Fruit fly (Drosophila melanogaster) whole organism: ENCODE data around the gene CG42523.

Experiments
- CG8478 ChIP-seq: fragments of >200 bp; optimal IDR thresholded peaks from 2 replicates; lab custom pipeline; 2018; ENCODE audit warnings: inconsistent platforms
- Dll ChIP-seq: fragments of >200 bp; optimal IDR thresholded peaks from 2 replicates; lab custom pipeline; 2017
- EcR ChIP-seq, 2 experiments: fragments of >200 bp; optimal IDR thresholded peaks; 2 replicates each; lab custom pipeline; 2017; ENCODE audit warnings: missing biosample characterization in 2 of 2, missing genetic modification characterization in 2 of 2, missing genetic modification reagents in 2 of 2
- pan ChIP-seq: fragments of >200 bp; optimal IDR thresholded peaks from 2 replicates; lab custom pipeline; 2017
- psq ChIP-seq: fragments of >200 bp; optimal IDR thresholded peaks from 2 replicates; lab custom pipeline; 2017
- usp ChIP-seq: fragments of >200 bp; optimal IDR thresholded peaks from 2 replicates; lab custom pipeline; 2017; ENCODE audit warnings: missing biosample characterization, missing genetic modification characterization, mixed read lengths

Gene CG42523

DNA sequence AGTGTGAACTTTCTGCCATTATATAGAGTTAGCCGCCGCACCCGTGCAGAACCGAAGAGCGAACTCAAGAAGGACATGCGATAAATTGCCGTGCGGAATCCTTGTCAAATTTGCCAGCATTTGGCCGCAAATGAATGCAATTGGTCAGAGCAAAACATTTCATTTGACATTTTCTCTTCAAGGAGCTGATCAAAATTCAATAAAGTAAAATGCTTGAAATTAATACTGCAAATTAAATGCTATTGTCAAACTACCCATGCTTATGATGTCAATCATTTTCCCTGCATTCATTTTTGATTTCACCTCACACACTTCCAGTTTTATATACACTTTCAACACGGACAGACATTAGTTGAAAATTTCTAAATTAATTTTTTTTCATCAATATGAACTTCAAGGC, at the start of gene CG42523:
Gene CG42523 (plus strand): TSS at position 301 of the 400 bp plus-strand sequence.
- TF ChIP-seq psq (lab: Kevin White, UChicago) (no peak), Dll (lab: Kevin White, UChicago) (no peak), pan (no peak), usp (GFP tag; lab: Kevin White, UChicago) (no peak), EcR (GFP tag; optimal IDR thresholded peaks at IDR 0.05; lab: Kevin White, UChicago) (no peak), CG8478 (lab: Kevin White, UChicago) (no peak)

DNA sequence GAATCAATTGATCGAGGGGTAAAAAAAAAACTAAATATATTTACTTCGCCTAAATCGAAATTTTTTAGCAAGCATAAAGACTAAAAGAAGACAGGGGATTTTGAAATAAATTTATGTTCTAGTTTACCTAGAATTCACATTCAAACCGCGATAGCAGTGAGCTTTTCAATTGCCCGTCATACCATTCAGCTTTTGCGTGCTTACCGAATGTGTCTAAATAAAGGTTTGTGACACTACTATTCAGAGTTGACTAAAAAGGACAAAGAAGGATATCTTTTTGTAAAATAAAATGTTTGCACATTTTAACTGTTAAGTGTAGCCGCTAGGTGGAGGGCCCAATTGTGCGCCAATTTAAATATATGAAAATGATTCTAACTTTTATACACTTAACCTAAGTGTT, 36.7 kb upstream of the CG42523 start:
- no peak for TF ChIP-seq CG8478 (lab: Kevin White, UChicago)
- no peak for TF ChIP-seq Dll (lab: Kevin White, UChicago)
- TF ChIP-seq pan: no peak
- no peak for TF ChIP-seq psq (lab: Kevin White, UChicago)

DNA sequence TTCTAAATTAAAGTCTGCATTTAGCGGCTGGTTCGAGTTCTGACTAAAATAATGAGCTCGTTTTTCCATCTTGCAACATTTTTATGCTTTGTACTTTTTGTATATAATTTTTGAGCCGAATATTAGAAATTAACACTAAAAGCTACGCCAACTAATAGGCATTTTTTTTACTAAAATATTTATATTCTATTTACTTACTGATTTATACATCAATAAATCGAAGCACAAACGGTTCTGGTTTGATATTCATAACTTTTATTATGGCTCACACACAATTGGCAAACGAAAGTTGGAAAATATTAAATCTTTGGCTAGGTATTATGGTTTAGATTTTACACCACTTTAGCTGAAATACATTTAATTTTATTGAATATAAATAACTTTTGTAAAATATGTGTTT, 28.3 kb upstream of the CG42523 start, which contains the start of gene CG15631:
Gene CG15631 (minus strand): TSS at position 101 of the 400 bp plus-strand sequence.
- no peak for TF ChIP-seq Dll (lab: Kevin White, UChicago)
- no peak for TF ChIP-seq EcR (GFP tag; optimal IDR thresholded peaks at IDR 0.05; lab: Kevin White, UChicago)
- TF ChIP-seq pan: no peak
- TF ChIP-seq psq (lab: Kevin White, UChicago): no peak
- TF ChIP-seq usp (GFP tag; lab: Kevin White, UChicago): no peak
- TF ChIP-seq CG8478 (lab: Kevin White, UChicago): no peak

DNA sequence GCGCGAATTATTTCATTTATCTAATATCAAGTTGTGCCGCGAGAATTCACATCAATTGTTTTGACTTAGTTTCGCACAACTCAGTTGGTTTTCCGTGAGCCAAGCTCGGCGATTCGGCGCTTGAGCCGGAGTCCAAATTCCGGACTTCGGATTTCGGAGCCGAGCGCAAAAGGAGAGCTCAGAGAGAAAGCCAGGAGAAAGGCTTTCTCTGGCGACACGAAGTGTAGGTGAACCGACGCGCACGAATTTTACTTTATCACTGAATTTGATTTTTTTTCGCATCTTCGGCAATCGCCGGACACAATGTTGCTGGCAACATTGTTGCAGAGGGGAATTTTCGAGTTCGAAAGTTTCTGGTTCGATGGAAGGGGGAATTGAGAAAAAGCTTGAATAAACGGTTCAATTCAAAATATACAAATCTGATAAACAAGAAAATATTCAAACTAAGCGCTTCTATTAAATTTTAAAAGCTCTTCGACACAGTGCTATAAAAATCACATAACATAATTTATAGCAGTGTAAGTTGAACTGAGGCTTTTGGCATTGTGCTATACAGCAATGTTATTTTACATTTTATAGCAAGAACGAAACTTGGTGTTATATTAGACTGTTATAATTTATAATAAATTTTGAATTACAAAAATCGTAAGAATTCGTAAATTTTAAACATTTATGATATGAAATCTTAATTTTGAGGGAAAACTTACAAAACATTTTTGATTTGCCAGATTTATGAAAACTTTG, 31.3 kb downstream of the CG42523 start, which contains the start of gene fipi:
Gene fipi (minus strand): TSS at position 265 of the 744 bp plus-strand sequence.
- TF ChIP-seq EcR (GFP tag; optimal IDR thresholded peaks at IDR 0.05; lab: Kevin White, UChicago) (no peak), pan (no peak), usp (GFP tag; lab: Kevin White, UChicago) (no peak), Dll (lab: Kevin White, UChicago) (no peak), CG8478 (lab: Kevin White, UChicago) (no peak), psq (lab: Kevin White, UChicago) (no peak)

DNA sequence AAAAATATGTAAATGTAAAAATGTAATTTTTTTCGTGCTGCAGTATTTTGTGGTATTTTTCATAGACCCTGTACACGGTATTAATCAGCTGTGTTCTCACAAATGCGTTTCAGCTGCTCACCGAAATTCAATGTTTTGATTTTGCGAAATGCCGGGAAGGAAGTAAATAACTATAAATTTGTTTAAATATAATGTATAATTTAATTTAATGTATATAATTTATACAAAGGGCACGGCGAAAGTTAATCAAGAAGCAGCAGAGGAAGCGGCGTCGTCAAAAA, 31.8 kb downstream of the CG42523 start, which contains the start of gene CG3294:
Gene CG3294 (plus strand): TSS at position 26 of the 281 bp plus-strand sequence.
- TF ChIP-seq EcR (GFP tag; optimal IDR thresholded peaks at IDR 0.05; lab: Kevin White, UChicago) (no peak), Dll (lab: Kevin White, UChicago) (no peak), CG8478 (lab: Kevin White, UChicago) (no peak), pan (no peak), usp (GFP tag; lab: Kevin White, UChicago) (no peak), psq (lab: Kevin White, UChicago) (no peak)

DNA sequence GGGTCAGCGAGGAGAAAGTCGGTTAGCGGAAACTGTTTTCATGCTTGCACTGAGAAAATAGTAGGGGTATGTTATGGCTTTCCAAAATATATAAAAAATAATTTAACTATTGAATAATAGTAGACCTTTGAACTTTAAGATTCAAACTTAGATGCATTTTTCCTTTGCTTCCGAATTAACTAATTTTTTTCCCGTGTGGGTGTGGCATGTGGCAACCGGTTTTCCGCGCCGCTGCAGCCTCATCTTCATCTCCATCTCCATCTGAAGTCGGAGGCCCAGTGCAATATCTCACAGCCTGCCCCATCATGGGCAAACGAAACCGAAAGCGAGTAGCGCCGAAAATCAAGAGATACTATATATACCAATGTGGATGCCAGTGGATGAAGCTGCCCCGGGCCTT, 34.9 kb downstream of the CG42523 start:
- TF ChIP-seq psq (lab: Kevin White, UChicago) (no peak), usp (GFP tag; lab: Kevin White, UChicago) (no peak), pan (no peak), CG8478 (lab: Kevin White, UChicago) (no peak), Dll (lab: Kevin White, UChicago) (no peak), EcR (GFP tag; optimal IDR thresholded peaks at IDR 0.05; lab: Kevin White, UChicago) (no peak)

DNA sequence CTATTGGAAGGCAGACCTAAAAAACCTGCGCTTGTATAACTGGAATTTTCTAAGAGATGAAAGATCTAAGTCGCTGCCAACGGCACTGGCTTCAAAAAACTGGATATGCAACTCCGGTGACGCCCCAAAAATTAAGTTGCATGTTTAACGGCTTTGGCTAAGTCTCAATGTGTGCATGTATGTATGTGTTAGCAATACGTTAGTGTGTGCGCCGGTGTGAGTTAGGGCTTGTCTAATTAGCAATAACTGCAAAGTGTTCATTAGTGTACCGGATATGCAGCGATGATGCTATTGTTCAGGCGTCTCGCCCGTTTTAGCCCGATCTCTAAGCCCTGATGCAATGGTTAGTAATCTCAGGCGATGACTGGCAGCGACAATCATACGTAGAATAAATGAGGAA, 36.2 kb downstream of the CG42523 start:
- TF ChIP-seq pan: no peak

DNA sequence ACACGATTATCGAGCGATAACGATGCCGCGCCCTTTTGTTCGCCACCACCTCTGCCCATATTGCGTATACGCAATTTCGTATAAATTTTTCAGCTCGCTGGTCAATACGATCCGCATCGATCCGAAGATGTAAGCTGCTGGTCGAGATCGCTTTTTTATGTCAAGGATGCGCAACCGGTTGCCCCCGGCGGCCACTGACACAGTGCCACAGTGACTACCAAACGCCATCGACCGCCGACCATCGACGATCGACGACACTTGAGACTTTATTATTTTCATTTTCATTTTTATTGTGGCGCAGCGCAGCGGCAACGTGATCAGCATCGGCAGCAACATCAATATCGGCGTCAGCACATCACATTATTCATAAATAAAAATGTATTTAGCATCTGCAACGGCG, 37.3 kb downstream of the CG42523 start:
- TF ChIP-seq psq (lab: Kevin White, UChicago) (no peak), EcR (GFP tag; optimal IDR thresholded peaks at IDR 0.05; lab: Kevin White, UChicago) (no peak), pan (no peak), usp (GFP tag; lab: Kevin White, UChicago) (no peak), CG8478 (lab: Kevin White, UChicago) (no peak), Dll (lab: Kevin White, UChicago) (no peak)

DNA sequence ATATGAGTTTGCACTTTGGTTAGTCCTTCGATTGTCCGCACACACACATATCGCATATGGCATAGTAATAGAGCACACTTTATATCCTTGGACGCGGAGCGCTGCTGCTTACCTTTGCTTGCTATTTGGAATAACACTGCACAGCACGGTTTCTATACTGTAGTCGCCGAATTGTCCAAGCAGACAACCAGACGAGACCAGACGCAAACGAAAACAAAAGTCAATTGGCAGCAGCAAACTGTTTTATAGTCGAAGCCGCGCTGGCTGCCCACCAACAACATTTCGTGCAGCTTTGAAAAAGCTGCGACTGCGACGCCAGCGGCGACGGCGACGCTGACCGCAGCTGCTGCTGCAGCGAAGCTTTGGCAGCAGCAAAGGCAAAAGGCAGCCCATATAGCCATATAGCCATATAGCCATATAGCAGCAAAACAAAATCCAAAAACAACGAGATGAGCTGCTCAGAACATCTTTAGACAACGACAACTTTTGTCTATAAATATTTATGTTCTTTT, 39.1 kb downstream of the CG42523 start, which contains the start of gene slf:
Gene slf (minus strand): TSS at position 219 of the 512 bp plus-strand sequence.
- no peak for TF ChIP-seq pan

DNA sequence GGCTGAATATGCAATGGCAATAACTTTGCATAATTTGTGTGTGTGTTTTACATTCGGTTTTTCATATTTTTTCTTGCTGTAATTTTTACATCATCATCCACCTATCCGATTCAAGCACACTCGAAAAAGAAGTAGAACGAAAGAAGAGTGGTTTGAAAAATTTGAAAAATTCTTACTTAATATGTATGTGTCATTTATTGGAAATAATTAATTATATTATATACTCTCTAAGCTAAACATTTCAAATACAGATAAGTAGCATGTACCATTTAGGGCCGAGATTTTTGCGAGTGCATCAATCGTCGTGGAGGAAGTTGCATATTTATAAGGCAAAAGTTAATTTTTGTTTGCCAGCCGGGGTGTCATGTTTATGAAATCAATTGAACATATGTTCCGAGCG, 43.4 kb downstream of the CG42523 start:
- no peak for TF ChIP-seq usp (GFP tag; lab: Kevin White, UChicago)
- TF ChIP-seq pan: no peak
- no peak for TF ChIP-seq EcR (GFP tag; optimal IDR thresholded peaks at IDR 0.05; lab: Kevin White, UChicago)
- TF ChIP-seq Dll (lab: Kevin White, UChicago): no peak
- TF ChIP-seq CG8478 (lab: Kevin White, UChicago): no peak

DNA sequence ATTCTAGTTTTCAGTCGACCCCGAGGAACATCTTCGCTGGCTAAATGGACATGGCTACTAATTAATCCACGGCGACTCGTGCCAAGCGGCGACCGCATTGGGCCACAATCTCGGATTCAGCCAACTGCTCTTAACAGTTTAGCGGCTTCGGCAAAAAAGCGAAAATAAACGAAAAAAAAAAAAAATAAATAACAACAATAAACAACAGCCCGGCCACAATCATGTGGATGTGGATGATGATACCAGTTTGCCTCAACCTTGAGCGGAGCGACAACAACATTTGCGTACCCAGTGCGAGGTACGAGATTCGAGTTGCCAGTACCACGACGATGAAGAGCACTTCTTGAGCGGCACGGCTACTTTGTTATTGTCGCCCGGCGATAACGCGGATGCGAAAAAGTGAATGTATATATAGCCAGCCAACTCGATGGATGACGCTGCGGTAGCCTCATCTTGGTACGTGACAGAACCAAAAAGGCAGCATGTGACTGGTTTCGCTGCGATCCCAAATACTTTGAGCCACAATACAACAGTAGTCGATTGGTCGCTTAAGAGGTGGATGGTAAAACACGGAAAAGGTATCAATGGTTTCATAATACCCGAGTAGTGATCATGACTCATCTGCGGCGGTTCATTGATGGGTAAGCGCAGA, 45.4 kb downstream of the CG42523 start:
- TF ChIP-seq usp (GFP tag; lab: Kevin White, UChicago): no peak

DNA sequence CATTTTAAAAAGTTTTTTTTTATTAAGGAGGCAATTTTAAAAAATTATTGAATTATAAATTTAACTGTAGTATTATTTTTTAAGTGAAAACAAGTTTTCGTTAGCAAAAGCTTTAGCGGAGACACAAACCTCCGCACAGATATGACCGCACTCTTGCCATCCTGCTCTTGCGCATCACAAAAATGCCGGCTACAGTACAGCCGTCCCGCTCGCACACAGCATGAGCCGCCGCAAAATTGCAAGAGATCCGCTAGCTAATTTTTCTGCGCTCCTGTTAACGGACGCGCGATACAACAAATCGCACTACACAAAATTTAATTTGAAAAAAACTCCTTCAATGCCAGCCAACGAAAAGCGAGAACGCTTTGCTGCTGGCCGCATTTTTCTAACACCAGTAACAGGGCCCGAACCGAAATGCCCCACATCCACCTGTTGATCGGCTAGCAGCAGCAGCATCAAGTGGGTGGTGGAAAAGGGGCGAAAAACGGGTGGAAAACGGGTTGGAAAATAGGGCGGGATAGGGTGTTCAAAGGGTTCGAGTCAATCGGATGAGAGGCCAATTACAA, 47.4 kb downstream of the CG42523 start:
- TF ChIP-seq pan (no peak), CG8478 (lab: Kevin White, UChicago) (peak; percentile 79)
